Fruit fly (Drosophila melanogaster) whole organism, prepupa: ENCODE results near the gene CG16711.

Experiments used
- CG11762 ChIP-seq: fragments of 200-800 bp; sonication (Bioruptor generic); optimal IDR thresholded peaks from 3 replicates; lab custom pipeline; 2016; ENCODE audit warnings: missing biosample characterization, missing genetic modification characterization; ENCODE audit not compliant: insufficient read depth
- CG15336 ChIP-seq: fragments of 200-800 bp; sonication (Bioruptor generic); IDR thresholded peaks from 2 replicates; pipeline ENCODE4 v1.3.6; 2022; ENCODE audit warnings: missing biosample characterization, missing genetic modification characterization
- CG31627 ChIP-seq: fragments of 200-800 bp; sonication (Bioruptor generic); optimal IDR thresholded peaks from 3 replicates; lab custom pipeline; 2016; ENCODE audit warnings: missing biosample characterization, missing genetic modification characterization
- CG32006 ChIP-seq: fragments of 200-800 bp; sonication (Bioruptor generic); optimal IDR thresholded peaks from 3 replicates; lab custom pipeline; 2017; ENCODE audit warnings: missing biosample characterization, mild to moderate bottlenecking, missing genetic modification characterization
- CG4318 ChIP-seq: fragments of 200-800 bp; sonication (Bioruptor generic); optimal IDR thresholded peaks from 3 replicates; lab custom pipeline; 2017; ENCODE audit warnings: missing biosample characterization, mild to moderate bottlenecking, missing genetic modification characterization
- CG6854 ChIP-seq: fragments of 200-800 bp; sonication (Bioruptor generic); optimal IDR thresholded peaks from 2 replicates; lab custom pipeline; 2017; ENCODE audit warnings: missing biosample characterization, mild to moderate bottlenecking, missing genetic modification characterization
- Eip75B ChIP-seq: fragments of 200-800 bp; sonication (Bioruptor generic); optimal IDR thresholded peaks from 3 replicates; lab custom pipeline; 2016; ENCODE audit warnings: missing biosample characterization, missing genetic modification characterization
- Hr38 ChIP-seq: sonication (Bioruptor generic); optimal IDR thresholded peaks from 2 replicates; lab custom pipeline; 2016; ENCODE audit warnings: missing biosample characterization, missing genetic modification characterization
- Hr4 ChIP-seq: fragments of 200-800 bp; sonication (Bioruptor generic); optimal IDR thresholded peaks from 3 replicates; lab custom pipeline; 2016; ENCODE audit warnings: missing biosample characterization, missing genetic modification characterization
- Sox102F ChIP-seq: fragments of 200-800 bp; sonication (Bioruptor generic); optimal IDR thresholded peaks from 2 replicates; lab custom pipeline; 2016; ENCODE audit warnings: missing biosample characterization, mild to moderate bottlenecking, missing genetic modification characterization
- Sox14 ChIP-seq: fragments of 200-800 bp; sonication (Bioruptor generic); optimal IDR thresholded peaks from 3 replicates; lab custom pipeline; 2016; ENCODE audit warnings: missing biosample characterization, missing genetic modification characterization
- dac ChIP-seq: fragments of 200-800 bp; sonication (Bioruptor generic); optimal IDR thresholded peaks from 2 replicates; lab custom pipeline; 2017; ENCODE audit warnings: missing biosample characterization, mild to moderate bottlenecking, missing genetic modification characterization
- spab ChIP-seq: fragments of 200-800 bp; sonication (Bioruptor generic); optimal IDR thresholded peaks from 2 replicates; lab custom pipeline; 2017; ENCODE audit warnings: missing biosample characterization, mild to moderate bottlenecking, missing genetic modification characterization, missing genetic modification reagents
- topi ChIP-seq: fragments of 200-800 bp; sonication (Bioruptor generic); optimal IDR thresholded peaks from 3 replicates; lab custom pipeline; 2016; ENCODE audit warnings: missing biosample characterization, missing genetic modification characterization

DNA sequence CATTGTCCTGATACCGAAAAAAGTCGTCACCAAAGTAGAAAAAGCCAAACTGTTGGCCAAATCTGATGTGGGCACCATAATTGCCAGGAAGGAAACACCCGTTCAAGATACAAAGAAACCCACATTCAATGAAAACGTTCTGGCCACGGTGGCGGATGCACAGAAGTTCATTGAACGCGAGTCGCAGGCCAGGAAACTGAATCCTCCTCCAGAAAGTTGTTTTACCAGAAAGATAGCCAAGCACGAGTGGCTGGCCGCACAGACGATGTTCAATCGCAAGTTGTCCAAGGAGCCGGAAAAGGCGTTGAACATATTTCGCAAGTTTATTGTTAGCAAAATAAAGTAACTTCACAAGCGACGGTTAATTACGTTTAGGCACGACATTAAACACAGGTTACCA, 16.0 kb downstream of the CG16711 start:
- TF ChIP-seq CG4318 (GFP tag; lab: Kevin White, UChicago) (no peak), Eip75B (no peak), Sox14 (GFP tag; lab: Kevin White, UChicago) (no peak), Hr4 (GFP tag; lab: Kevin White, UChicago) (no peak), spab (GFP tag; lab: Kevin White, UChicago) (no peak), CG31627 (GFP tag; lab: Kevin White, UChicago) (no peak), Sox102F (GFP tag; lab: Kevin White, UChicago) (no peak), Hr38 (GFP tag; lab: Kevin White, UChicago) (no peak), CG32006 (GFP tag; lab: Kevin White, UChicago) (no peak), CG15336 (GFP tag; lab: Robert Waterston, UW) (no peak), CG6854 (GFP tag; lab: Kevin White, UChicago) (no peak), topi (GFP tag; lab: Kevin White, UChicago) (no peak), dac (GFP tag; lab: Kevin White, UChicago) (no peak), CG11762 (GFP tag; lab: Kevin White, UChicago) (no peak)
